Worm (Caenorhabditis elegans) whole organism, mixed stage, embryonic: ENCODE data around the gene C42D4.3.
A peak's percentile ranks its signal among the peaks of the same experiment; 100 is the strongest.

Experiments
- M03D4.4 ChIP-seq: sonication (generic microtip); optimal IDR thresholded peaks from 2 replicates; lab custom pipeline; 2017; ENCODE audit warnings: mild to moderate bottlenecking, missing genetic modification characterization, missing compliant biosample characterization
- bed-3 ChIP-seq: fragments of 200-800 bp; sonication (Bioruptor generic); optimal IDR thresholded peaks from 3 replicates; lab custom pipeline; 2018; ENCODE audit warnings: mild to moderate bottlenecking, missing genetic modification characterization, moderate library complexity, missing compliant biosample characterization
- ceh-39 ChIP-seq: fragments of 150-350 bp; optimal IDR thresholded peaks from 2 replicates; lab custom pipeline; 2014; ENCODE audit warnings: missing biosample characterization, missing genetic modification characterization
- ceh-43 ChIP-seq: fragments of 200-800 bp; sonication (Bioruptor generic); optimal IDR thresholded peaks from 2 replicates; lab custom pipeline; 2018; ENCODE audit warnings: mild to moderate bottlenecking, missing genetic modification characterization, moderate library complexity, missing compliant biosample characterization
- ceh-83 ChIP-seq: fragments of 200-800 bp; sonication (Bioruptor generic); optimal IDR thresholded peaks from 2 replicates; lab custom pipeline; 2018; ENCODE audit warnings: mild to moderate bottlenecking, missing genetic modification characterization, missing compliant biosample characterization
- ces-1 ChIP-seq: fragments of 150-350 bp; optimal IDR thresholded peaks from 2 replicates; lab custom pipeline; 2014; ENCODE audit warnings: missing biosample characterization, missing genetic modification reagents, missing genetic modification characterization
- cnd-1 ChIP-seq: fragments of 200-800 bp; sonication (Bioruptor generic); optimal IDR thresholded peaks from 2 replicates; lab custom pipeline; 2018; ENCODE audit warnings: mild to moderate bottlenecking, missing genetic modification characterization, missing compliant biosample characterization
- drap-1 ChIP-seq: fragments of 200-800 bp; sonication (Bioruptor generic); optimal IDR thresholded peaks from 3 replicates; lab custom pipeline; 2018; ENCODE audit warnings: mild to moderate bottlenecking, missing genetic modification characterization, missing compliant biosample characterization
- elt-1 ChIP-seq: sonication (generic microtip); optimal IDR thresholded peaks from 2 replicates; lab custom pipeline; 2017; ENCODE audit warnings: missing genetic modification characterization, mild to moderate bottlenecking, missing compliant biosample characterization, antibody characterized with exemption, moderate library complexity, borderline replicate concordance; ENCODE audit not compliant: insufficient read depth
- elt-3 ChIP-seq: fragments of 150-350 bp; optimal IDR thresholded peaks from 2 replicates; lab custom pipeline; 2014; ENCODE audit warnings: missing biosample characterization, missing genetic modification characterization
- ham-2 ChIP-seq: fragments of 200-800 bp; sonication (Bioruptor generic); optimal IDR thresholded peaks from 2 replicates; lab custom pipeline; 2018; ENCODE audit warnings: mild to moderate bottlenecking, missing genetic modification characterization, missing compliant biosample characterization
- hlh-1 ChIP-seq: fragments of 150-350 bp; optimal IDR thresholded peaks from 2 replicates; lab custom pipeline; 2014; ENCODE audit warnings: missing biosample characterization, missing genetic modification reagents, missing genetic modification characterization
- lin-13 ChIP-seq: fragments of 150-350 bp; optimal IDR thresholded peaks from 2 replicates; lab custom pipeline; 2014; ENCODE audit warnings: missing biosample characterization, missing genetic modification characterization
- lsy-2 ChIP-seq: fragments of 150-350 bp; optimal IDR thresholded peaks from 2 replicates; lab custom pipeline; 2014; ENCODE audit warnings: missing biosample characterization, missing genetic modification characterization
- mab-5 ChIP-seq: fragments of 150-350 bp; optimal IDR thresholded peaks from 2 replicates; lab custom pipeline; 2014; ENCODE audit warnings: missing biosample characterization, missing genetic modification characterization
- mep-1 ChIP-seq: fragments of 150-350 bp; optimal IDR thresholded peaks from 2 replicates; lab custom pipeline; 2017; ENCODE audit warnings: missing biosample characterization, missing genetic modification reagents, missing genetic modification characterization, inconsistent platforms
- mls-2 ChIP-seq: sonication (generic microtip); optimal IDR thresholded peaks from 2 replicates; lab custom pipeline; 2016; ENCODE audit warnings: mild to moderate bottlenecking, missing genetic modification characterization, moderate library complexity, missing compliant biosample characterization
- nhr-2 ChIP-seq: fragments of 150-350 bp; optimal IDR thresholded peaks from 2 replicates; lab custom pipeline; 2014; ENCODE audit warnings: missing biosample characterization, missing genetic modification characterization
- nhr-237 ChIP-seq: fragments of 150-350 bp; optimal IDR thresholded peaks from 2 replicates; lab custom pipeline; 2014; ENCODE audit warnings: missing biosample characterization, missing genetic modification characterization
- nhr-28 ChIP-seq: fragments of 150-350 bp; optimal IDR thresholded peaks from 2 replicates; lab custom pipeline; 2014; ENCODE audit warnings: missing biosample characterization, missing genetic modification characterization
- nhr-76 ChIP-seq: sonication (generic microtip); optimal IDR thresholded peaks from 2 replicates; lab custom pipeline; 2017; ENCODE audit warnings: missing biosample characterization, missing genetic modification characterization
- snpc-4 ChIP-seq: fragments of 150-350 bp; optimal IDR thresholded peaks from 2 replicates; lab custom pipeline; 2014; ENCODE audit warnings: missing biosample characterization, missing genetic modification characterization
- sptf-1 ChIP-seq: sonication (generic microtip); optimal IDR thresholded peaks from 2 replicates; lab custom pipeline; 2017; ENCODE audit warnings: mild to moderate bottlenecking, missing genetic modification characterization, moderate library complexity, missing compliant biosample characterization
- unc-120 ChIP-seq: sonication (generic microtip); optimal IDR thresholded peaks from 2 replicates; lab custom pipeline; 2017; ENCODE audit warnings: missing genetic modification characterization, missing compliant biosample characterization; ENCODE audit not compliant: poor library complexity, severe bottlenecking
- unc-39 ChIP-seq: fragments of 150-350 bp; optimal IDR thresholded peaks from 2 replicates; lab custom pipeline; 2014; ENCODE audit warnings: missing biosample characterization, missing genetic modification characterization
- zip-8 ChIP-seq: fragments of 150-350 bp; optimal IDR thresholded peaks from 2 replicates; lab custom pipeline; 2014; ENCODE audit warnings: missing biosample characterization, missing genetic modification characterization
- ztf-11 ChIP-seq: fragments of 150-350 bp; optimal IDR thresholded peaks from 2 replicates; lab custom pipeline; 2014; ENCODE audit warnings: missing biosample characterization, missing genetic modification characterization

Gene C42D4.3

ce11 chrIV:7144670-7145257 is 34.3 kb upstream of the C42D4.3 start, which contains the start of gene hecd-1:
Gene hecd-1 (minus strand): TSS chrIV:7144720.
- TF ChIP-seq bed-3 (no peak), snpc-4 (tag; lab: Kevin White, UChicago) (no peak), ceh-83 (GFP tag; lab: Kevin White, UChicago) (no peak)
- TF ChIP-seq, all 35 proteins: peak for 0

- TF ChIP-seq unc-39 (tag; lab: Kevin White, UChicago) (no peak), ces-1 (GFP tag; lab: Kevin White, UChicago) (peak; percentile 21)
Measured at ce11 chrIV:7147722-7148121, 31.3 kb upstream of the C42D4.3 start.

- TF ChIP-seq lin-13 (tag; lab: Kevin White, UChicago): peak; percentile 8
- TF ChIP-seq ces-1 (GFP tag; lab: Kevin White, UChicago): no peak
- TF ChIP-seq mep-1 (tag; lab: Kevin White, UChicago): no peak
- no peak for TF ChIP-seq nhr-237 (tag; lab: Kevin White, UChicago)
- peak; percentile 94 for TF ChIP-seq lsy-2 (tag; lab: Kevin White, UChicago)
- TF ChIP-seq, all 35 proteins: peak for 2
Measured at ce11 chrIV:7149020-7149601, 29.9 kb upstream of the C42D4.3 start, which contains the start of gene C34D4.4. Gene C34D4.4 (plus strand): TSS chrIV:7149361.

ce11 chrIV:7152409-7152808 is 26.6 kb upstream of the C42D4.3 start, which contains the start of gene col-113:
Gene col-113 (minus strand): TSS chrIV:7152509.
- no peak for TF ChIP-seq bed-3
- TF ChIP-seq ceh-83 (GFP tag; lab: Kevin White, UChicago): no peak
- TF ChIP-seq ceh-39: no peak
- TF ChIP-seq elt-3 (tag; lab: Kevin White, UChicago): no peak
- TF ChIP-seq ces-1 (GFP tag; lab: Kevin White, UChicago): no peak
- TF ChIP-seq cnd-1 (tag; lab: Kevin White, UChicago): no peak
- TF ChIP-seq lsy-2 (tag; lab: Kevin White, UChicago): no peak
- no peak for TF ChIP-seq snpc-4 (tag; lab: Kevin White, UChicago)

- TF ChIP-seq mep-1 (tag; lab: Kevin White, UChicago) (no peak), mab-5 (tag; lab: Kevin White, UChicago) (no peak), zip-8 (tag; lab: Kevin White, UChicago) (no peak), M03D4.4 (no peak), unc-120 (tag; lab: Kevin White, UChicago) (no peak), ham-2 (GFP tag; lab: Kevin White, UChicago) (no peak), ceh-39 (no peak), hlh-1 (tag; lab: Kevin White, UChicago) (no peak), ces-1 (GFP tag; lab: Kevin White, UChicago) (no peak), nhr-76 (no peak), drap-1 (no peak), nhr-2 (tag; lab: Kevin White, UChicago) (no peak), lin-13 (tag; lab: Kevin White, UChicago) (no peak), nhr-28 (no peak), mls-2 (no peak)
Measured at ce11 chrIV:7153362-7153761, 25.7 kb upstream of the C42D4.3 start, which contains the start of gene C34D4.3. Gene C34D4.3 (plus strand): TSS chrIV:7153662.

- TF ChIP-seq unc-39 (tag; lab: Kevin White, UChicago) (no peak), elt-1 (tag; lab: Kevin White, UChicago) (peak; percentile 32)
- TF ChIP-seq, all 35 proteins: peak for 1
Measured at ce11 chrIV:7154356-7154755, 24.7 kb upstream of the C42D4.3 start, which contains the start of gene C34D4.2. Gene C34D4.2 (plus strand): TSS chrIV:7154656.

- TF ChIP-seq lsy-2 (tag; lab: Kevin White, UChicago): peak; percentile 1
- TF ChIP-seq sptf-1: peak; percentile 57
- no peak for TF ChIP-seq bed-3
- peak; percentile 19 for TF ChIP-seq ceh-43
- TF ChIP-seq ztf-11: peak; percentile 16
Measured at ce11 chrIV:7156356-7156755, 22.7 kb upstream of the C42D4.3 start, which contains the start of gene maph-9. Gene maph-9 (plus strand): TSS chrIV:7156628.
